Fruit fly (Drosophila melanogaster): Measurements from ENCODE around the gene CG13081.

CG13081 gene

dm6 chr2L:19537779-19538456, 2.5 kb upstream of the CG13081 start, which contains the start of gene CG13082 (continued):
- TF ChIP-seq fd85E (GFP tag; optimal IDR thresholded peaks at IDR 0.05) (peak; percentile 62), ss (GFP tag; optimal IDR thresholded peaks at IDR 0.05) (peak; percentile 50 to 74), eg (GFP tag; IDR thresholded peaks at IDR 0.05) (peak; percentile 72), Blimp-1 (GFP tag; optimal IDR thresholded peaks at IDR 0.05) (peak; percentile 93), Hr38 (GFP tag; optimal IDR thresholded peaks at IDR 0.05) (no peak), fd59A (GFP tag; optimal IDR thresholded peaks at IDR 0.05) (peak; percentile 67), CG6792 (GFP tag; optimal IDR thresholded peaks at IDR 0.05) (peak; percentile 93), Hr4 (GFP tag; optimal IDR thresholded peaks at IDR 0.05) (peak; percentile 80), CG8119 (GFP tag; IDR thresholded peaks at IDR 0.05) (peak; percentile 91), CG6808 (GFP tag; optimal IDR thresholded peaks at IDR 0.05) (peak; percentile 77), achi (GFP tag; optimal IDR thresholded peaks at IDR 0.05) (peak; percentile 92), CG8632 (GFP tag; optimal IDR thresholded peaks at IDR 0.05) (peak; percentile 87), vri (GFP tag; optimal IDR thresholded peaks at IDR 0.05) (peak; percentile 83), CG1621 (tag; optimal IDR thresholded peaks at IDR 0.05) (peak; percentile 39), CG8319 (GFP tag; optimal IDR thresholded peaks at IDR 0.05) (peak; percentile 84), lz (GFP tag; optimal IDR thresholded peaks at IDR 0.05) (peak; percentile 96), Met (GFP tag; optimal IDR thresholded peaks at IDR 0.05) (peak; percentile 97), Eip78C (GFP tag) (peak; percentile 96), esn (GFP tag; optimal IDR thresholded peaks at IDR 0.05) (peak; percentile 97), CG9139 (GFP tag; optimal IDR thresholded peaks at IDR 0.05) (peak; percentile 9), CG11762 (GFP tag; optimal IDR thresholded peaks at IDR 0.05; ENCODE audit: insufficient read depth) (peak; percentile 88), Ets96B (tag; optimal IDR thresholded peaks at IDR 0.05) (peak; percentile 76), CG4318 (GFP tag; optimal IDR thresholded peaks at IDR 0.05) (peak; percentile 87), CG32006 (GFP tag; optimal IDR thresholded peaks at IDR 0.05) (peak; percentile 95), Sox102F (GFP tag; optimal IDR thresholded peaks at IDR 0.05) (peak; percentile 95), svp (GFP tag) (peak; percentile 97), CG10669 (GFP tag; optimal IDR thresholded peaks at IDR 0.05) (peak; percentile 74), CG16779 (tag; optimal IDR thresholded peaks at IDR 0.05) (peak; percentile 66), CG3032 (tag; optimal IDR thresholded peaks at IDR 0.05) (peak; percentile 76)

dm6 chr2L:19542268-19542773, 1.9 kb downstream of the CG13081 start:
- TF ChIP-seq fd85E (GFP tag; optimal IDR thresholded peaks at IDR 0.05) (no peak), Met (GFP tag; optimal IDR thresholded peaks at IDR 0.05) (no peak), dsx (GFP tag; optimal IDR thresholded peaks at IDR 0.05; ENCODE audit: poor library complexity, severe bottlenecking) (peak; percentile 34), svp (GFP tag) (peak; percentile 57), achi (GFP tag; optimal IDR thresholded peaks at IDR 0.05) (no peak), Eip78C (GFP tag) (peak; percentile 37), fkh (GFP tag; optimal IDR thresholded peaks at IDR 0.05) (no peak), esn (GFP tag; optimal IDR thresholded peaks at IDR 0.05) (peak; percentile 4)

dm6 chr2L:19543010-19543564, 2.7 kb downstream of the CG13081 start:
- no peak for TF ChIP-seq fd85E (GFP tag; optimal IDR thresholded peaks at IDR 0.05)
- TF ChIP-seq Hr4 (GFP tag; optimal IDR thresholded peaks at IDR 0.05): peak; percentile 8
- TF ChIP-seq CG15336 (GFP tag; IDR thresholded peaks at IDR 0.05): 0 out of 2 replicates have a peak, but pooled peaks have one; percentile 9
- peak; percentile 57 for TF ChIP-seq Eip78C (GFP tag)
- TF ChIP-seq CG16779 (tag; optimal IDR thresholded peaks at IDR 0.05): no peak
- no peak for TF ChIP-seq CG11762 (GFP tag; optimal IDR thresholded peaks at IDR 0.05; ENCODE audit: insufficient read depth)
- TF ChIP-seq CG6276 (GFP tag; optimal IDR thresholded peaks at IDR 0.05): peak; percentile 19
- TF ChIP-seq Sox14 (GFP tag; optimal IDR thresholded peaks at IDR 0.05): peak; percentile 3
- TF ChIP-seq esn (GFP tag; optimal IDR thresholded peaks at IDR 0.05): peak; percentile 6
- peak; percentile 6 for TF ChIP-seq Smox (GFP tag; optimal IDR thresholded peaks at IDR 0.05)
